Worm (Caenorhabditis elegans) whole organism, late embryonic: Measurements from ENCODE around the gene ssq-3.

Experiments used
- C08G9.2 ChIP-seq: sonication (generic microtip); optimal IDR thresholded peaks from 2 replicates; lab custom pipeline; 2016; ENCODE audit warnings: mild to moderate bottlenecking, missing genetic modification characterization, moderate library complexity, missing compliant biosample characterization
- K09A11.1 ChIP-seq: sonication (generic microtip); optimal IDR thresholded peaks from 2 replicates; lab custom pipeline; 2017; ENCODE audit warnings: antibody characterized with exemption, mild to moderate bottlenecking, missing genetic modification characterization, missing compliant biosample characterization; ENCODE audit not compliant: insufficient read depth
- T23F11.4 ChIP-seq: fragments of 200-800 bp; sonication (Bioruptor generic); optimal IDR thresholded peaks from 2 replicates; lab custom pipeline; 2018; ENCODE audit warnings: mild to moderate bottlenecking, missing genetic modification characterization, missing compliant biosample characterization
- ama-1 ChIP-seq: fragments of 150-350 bp; optimal IDR thresholded peaks from 2 replicates; lab custom pipeline; 2014
- ceh-14 ChIP-seq: sonication (generic microtip); optimal IDR thresholded peaks from 2 replicates; lab custom pipeline; 2016; ENCODE audit warnings: missing genotype, missing genetic modification characterization, missing compliant biosample characterization
- ceh-18 ChIP-seq: sonication (generic microtip); optimal IDR thresholded peaks from 2 replicates; lab custom pipeline; 2016; ENCODE audit warnings: missing genetic modification characterization, missing compliant biosample characterization
- ceh-22 ChIP-seq: sonication (generic microtip); optimal IDR thresholded peaks from 2 replicates; lab custom pipeline; 2017; ENCODE audit warnings: missing biosample characterization, missing genetic modification characterization
- ceh-24 ChIP-seq: sonication (generic microtip); optimal IDR thresholded peaks from 2 replicates; lab custom pipeline; 2016; ENCODE audit warnings: mild to moderate bottlenecking, missing genetic modification characterization, missing compliant biosample characterization
- ceh-31 ChIP-seq: sonication (generic microtip); optimal IDR thresholded peaks from 2 replicates; lab custom pipeline; 2016; ENCODE audit warnings: missing genetic modification characterization, missing compliant biosample characterization
- ceh-45 ChIP-seq: fragments of 200-800 bp; sonication (Bioruptor generic); IDR thresholded peaks from 2 replicates; pipeline ENCODE4 v1.3.6; 2022; ENCODE audit warnings: missing genetic modification reagents, missing genetic modification characterization, missing compliant biosample characterization
- ceh-48 ChIP-seq: sonication (generic microtip); optimal IDR thresholded peaks from 2 replicates; lab custom pipeline; 2016; ENCODE audit warnings: missing genetic modification characterization, inconsistent platforms, missing compliant biosample characterization
- ceh-9 ChIP-seq: sonication (generic microtip); optimal IDR thresholded peaks from 2 replicates; lab custom pipeline; 2016; ENCODE audit warnings: mild to moderate bottlenecking, missing genetic modification characterization, inconsistent platforms, missing compliant biosample characterization
- che-1 ChIP-seq: sonication (generic microtip); optimal IDR thresholded peaks from 2 replicates; lab custom pipeline; 2016; ENCODE audit warnings: mild to moderate bottlenecking, missing genetic modification characterization, missing compliant biosample characterization
- dmd-4 ChIP-seq: sonication (generic microtip); optimal IDR thresholded peaks from 2 replicates; lab custom pipeline; 2016; ENCODE audit warnings: borderline replicate concordance, missing genetic modification characterization, missing compliant biosample characterization
- dve-1 ChIP-seq: sonication (generic microtip); optimal IDR thresholded peaks from 2 replicates; lab custom pipeline; 2017; ENCODE audit warnings: antibody characterized with exemption, mild to moderate bottlenecking, missing genetic modification characterization, missing compliant biosample characterization
- elt-2 ChIP-seq: sonication (generic microtip); optimal IDR thresholded peaks from 2 replicates; lab custom pipeline; 2016; ENCODE audit warnings: missing genetic modification reagents, missing genetic modification characterization, missing compliant biosample characterization
- elt-4 ChIP-seq: sonication (generic microtip); optimal IDR thresholded peaks from 2 replicates; lab custom pipeline; 2016; ENCODE audit warnings: missing genetic modification characterization, missing compliant biosample characterization
- ets-4 ChIP-seq: sonication (generic microtip); optimal IDR thresholded peaks from 2 replicates; lab custom pipeline; 2016; ENCODE audit warnings: missing genetic modification characterization, missing compliant biosample characterization
- fax-1 ChIP-seq: sonication (generic microtip); optimal IDR thresholded peaks from 2 replicates; lab custom pipeline; 2016; ENCODE audit warnings: missing genotype, missing genetic modification characterization, missing compliant biosample characterization
- fkh-10 ChIP-seq: fragments of 150-350 bp; optimal IDR thresholded peaks from 2 replicates; lab custom pipeline; 2014; ENCODE audit warnings: missing biosample characterization, missing genetic modification reagents, missing genetic modification characterization
- fkh-6 ChIP-seq: sonication (generic microtip); optimal IDR thresholded peaks from 2 replicates; lab custom pipeline; 2016; ENCODE audit warnings: missing genetic modification characterization, missing compliant biosample characterization
- gmeb-2 ChIP-seq: sonication (generic microtip); optimal IDR thresholded peaks from 2 replicates; lab custom pipeline; 2016; ENCODE audit warnings: missing genetic modification characterization, inconsistent platforms, missing compliant biosample characterization
- hlh-13 ChIP-seq: fragments of 200-800 bp; sonication (Bioruptor generic); optimal IDR thresholded peaks from 2 replicates; lab custom pipeline; 2018; ENCODE audit warnings: mild to moderate bottlenecking, missing genetic modification characterization, missing compliant biosample characterization
- hlh-6 ChIP-seq: sonication (generic microtip); optimal IDR thresholded peaks from 2 replicates; lab custom pipeline; 2016; ENCODE audit warnings: missing genotype, missing genetic modification characterization, missing compliant biosample characterization
- lim-6 ChIP-seq: sonication (generic microtip); optimal IDR thresholded peaks from 2 replicates; lab custom pipeline; 2016; ENCODE audit warnings: missing genetic modification characterization, missing compliant biosample characterization
- nhr-11 ChIP-seq: fragments of 150-350 bp; optimal IDR thresholded peaks from 2 replicates; lab custom pipeline; 2014; ENCODE audit warnings: missing biosample characterization, missing genetic modification characterization
- nhr-232 ChIP-seq: sonication (generic microtip); optimal IDR thresholded peaks from 2 replicates; lab custom pipeline; 2016; ENCODE audit warnings: missing genetic modification characterization, missing compliant biosample characterization
- pat-9 ChIP-seq: fragments of 200-800 bp; sonication (Bioruptor generic); optimal IDR thresholded peaks from 2 replicates; lab custom pipeline; 2018; ENCODE audit warnings: mild to moderate bottlenecking, missing genetic modification characterization, moderate library complexity, missing compliant biosample characterization
- pha-2 ChIP-seq: sonication (generic microtip); optimal IDR thresholded peaks from 2 replicates; lab custom pipeline; 2017; ENCODE audit warnings: mild to moderate bottlenecking, missing genetic modification characterization, missing compliant biosample characterization
- pha-4 ChIP-seq: fragments of 150-350 bp; optimal IDR thresholded peaks from 2 replicates; lab custom pipeline; 2018; ENCODE audit warnings: missing biosample characterization, missing genetic modification reagents, missing genetic modification characterization
- pqm-1 ChIP-seq: sonication (generic microtip); optimal IDR thresholded peaks from 2 replicates; lab custom pipeline; 2016; ENCODE audit warnings: missing genetic modification characterization, missing compliant biosample characterization
- pros-1 ChIP-seq: fragments of 150-350 bp; optimal IDR thresholded peaks from 2 replicates; lab custom pipeline; 2014; ENCODE audit warnings: missing biosample characterization, missing genetic modification reagents, missing genetic modification characterization
- ref-2 ChIP-seq: sonication (generic microtip); optimal IDR thresholded peaks from 2 replicates; lab custom pipeline; 2016; ENCODE audit warnings: missing genetic modification characterization, missing compliant biosample characterization
- rnt-1 ChIP-seq: sonication (generic microtip); optimal IDR thresholded peaks from 2 replicates; lab custom pipeline; 2016; ENCODE audit warnings: missing genetic modification characterization, missing compliant biosample characterization
- sdc-2 ChIP-seq: sonication (generic microtip); optimal IDR thresholded peaks from 2 replicates; lab custom pipeline; 2016; ENCODE audit warnings: missing genotype, missing genetic modification characterization, missing compliant biosample characterization
- syd-9 ChIP-seq: sonication (generic microtip); optimal IDR thresholded peaks from 2 replicates; lab custom pipeline; 2016; ENCODE audit warnings: mild to moderate bottlenecking, missing genetic modification characterization, moderate library complexity, missing compliant biosample characterization
- ttx-3 ChIP-seq: sonication (generic microtip); optimal IDR thresholded peaks from 2 replicates; lab custom pipeline; 2016; ENCODE audit warnings: missing genetic modification reagents, missing genetic modification characterization, missing compliant biosample characterization
- unc-3 ChIP-seq, 2 experiments: fragments of 200-800 bp in 1 of 2; sonication (Bioruptor generic) in 1 of 2; sonication (generic microtip) in 1 of 2; conservative IDR thresholded peaks in 1 of 2; optimal IDR thresholded peaks in 1 of 2; 2 replicates each; pipeline versions ENCODE4 v1.3.6 to Lab custom; 2016 to 2022; ENCODE audit warnings: missing compliant biosample characterization in 2 of 2, missing genetic modification characterization in 2 of 2, missing genetic modification reagents in 1 of 2
- unc-42 ChIP-seq: sonication (generic microtip); optimal IDR thresholded peaks from 2 replicates; lab custom pipeline; 2016; ENCODE audit warnings: missing genotype, missing genetic modification characterization, missing compliant biosample characterization
- unc-55 ChIP-seq: sonication (generic microtip); optimal IDR thresholded peaks from 2 replicates; lab custom pipeline; 2017; ENCODE audit warnings: missing biosample characterization, missing genetic modification reagents, missing genetic modification characterization
- ztf-16 ChIP-seq: sonication (generic microtip); optimal IDR thresholded peaks from 2 replicates; lab custom pipeline; 2017; ENCODE audit warnings: missing genetic modification characterization, missing compliant biosample characterization

The ssq-3 gene

ce11 chrIV:7067446-7067845, 44.0 kb upstream of the ssq-3 start:
- TF ChIP-seq ceh-48 (tag; lab: Kevin White, UChicago) (no peak), ceh-9 (no peak), rnt-1 (tag; lab: Kevin White, UChicago) (no peak), T23F11.4 (GFP tag; lab: Kevin White, UChicago) (no peak), hlh-6 (no peak), pha-2 (tag; lab: Kevin White, UChicago) (no peak), syd-9 (tag; lab: Kevin White, UChicago) (no peak), C08G9.2 (no peak)

- TF ChIP-seq ttx-3 (tag; lab: Kevin White, UChicago) = no peak
- no peak for TF ChIP-seq ceh-14 (tag; lab: Kevin White, UChicago)
- TF ChIP-seq K09A11.1 = no peak
- no peak for TF ChIP-seq hlh-13 (GFP tag; lab: Kevin White, UChicago)
- TF ChIP-seq nhr-11 (tag; lab: Kevin White, UChicago) = no peak
- TF ChIP-seq fax-1 (tag; lab: Kevin White, UChicago) = no peak
- no peak for TF ChIP-seq ceh-45 (GFP tag; lab: Robert Waterston, UW)
- no peak for TF ChIP-seq pqm-1 (tag; lab: Kevin White, UChicago)
- TF ChIP-seq hlh-6 = no peak
- TF ChIP-seq ztf-16 (tag; lab: Kevin White, UChicago) = no peak
- no peak for TF ChIP-seq elt-2
- no peak for TF ChIP-seq fkh-6 (tag; lab: Kevin White, UChicago)
- no peak for TF ChIP-seq fkh-10 (GFP tag; lab: Kevin White, UChicago)
- no peak for TF ChIP-seq ceh-22
- no peak for TF ChIP-seq pha-2 (tag; lab: Kevin White, UChicago)
- TF ChIP-seq ref-2 (tag; lab: Kevin White, UChicago) = no peak
- no peak for TF ChIP-seq syd-9 (tag; lab: Kevin White, UChicago)
- no peak for TF ChIP-seq pat-9 (tag; lab: Kevin White, UChicago)
- TF ChIP-seq C08G9.2 = no peak
- no peak for TF ChIP-seq unc-3 (GFP tag; conservative IDR thresholded peaks at IDR 0.05; lab: Robert Waterston, UW)
- no peak for TF ChIP-seq unc-3 (tag; optimal IDR thresholded peaks at IDR 0.05; lab: Kevin White, UChicago)
Observed at ce11 chrIV:7072110-7072509, 39.3 kb upstream of the ssq-3 start, which contains the start of gene srg-48. Gene srg-48, plus strand, starts transcription at chrIV:7072410.

- TF ChIP-seq dve-1 (tag; lab: Kevin White, UChicago) (no peak), pat-9 (tag; lab: Kevin White, UChicago) (no peak), ceh-22 (no peak), ets-4 (no peak), hlh-6 (no peak), pqm-1 (tag; lab: Kevin White, UChicago) (no peak), sdc-2 (tag; lab: Kevin White, UChicago) (no peak), ceh-48 (tag; lab: Kevin White, UChicago) (no peak), nhr-232 (no peak), dmd-4 (tag; lab: Kevin White, UChicago) (no peak), T23F11.4 (GFP tag; lab: Kevin White, UChicago) (no peak), C08G9.2 (no peak), pha-2 (tag; lab: Kevin White, UChicago) (no peak), ama-1 (lab: Kevin White, UChicago) (no peak), hlh-13 (GFP tag; lab: Kevin White, UChicago) (no peak), unc-3 (GFP tag; conservative IDR thresholded peaks at IDR 0.05; lab: Robert Waterston, UW) (no peak), unc-3 (tag; optimal IDR thresholded peaks at IDR 0.05; lab: Kevin White, UChicago) (no peak), ceh-31 (no peak), unc-42 (tag; lab: Kevin White, UChicago) (no peak), pros-1 (no peak), ceh-18 (tag; lab: Kevin White, UChicago) (no peak)
Observed at ce11 chrIV:7075063-7075462, 36.3 kb upstream of the ssq-3 start, which contains the start of gene srg-50. Gene srg-50, minus strand, starts transcription at chrIV:7075163.

ce11 chrIV:7081214-7081613, 30.2 kb upstream of the ssq-3 start, which contains the start of gene Y43B11AR.1:
Gene Y43B11AR.1, plus strand, starts transcription at chrIV:7081514.
- no peak for TF ChIP-seq fkh-6 (tag; lab: Kevin White, UChicago)
- no peak for TF ChIP-seq ceh-24 (tag; lab: Kevin White, UChicago)
- no peak for TF ChIP-seq ceh-22
- no peak for TF ChIP-seq unc-55 (GFP tag; lab: Kevin White, UChicago)
- TF ChIP-seq pat-9 (tag; lab: Kevin White, UChicago) = no peak
- TF ChIP-seq elt-2 = no peak
- TF ChIP-seq gmeb-2 (tag; lab: Kevin White, UChicago) = no peak
- TF ChIP-seq pha-4 (tag; lab: Kevin White, UChicago) = no peak
- TF ChIP-seq elt-4 (tag; lab: Kevin White, UChicago) = no peak
- TF ChIP-seq fax-1 (tag; lab: Kevin White, UChicago) = no peak
- no peak for TF ChIP-seq K09A11.1
- no peak for TF ChIP-seq hlh-13 (GFP tag; lab: Kevin White, UChicago)
- TF ChIP-seq pqm-1 (tag; lab: Kevin White, UChicago) = no peak
- no peak for TF ChIP-seq lim-6 (tag; lab: Kevin White, UChicago)
- TF ChIP-seq ceh-45 (GFP tag; lab: Robert Waterston, UW) = no peak
- TF ChIP-seq pros-1 = no peak
- TF ChIP-seq dve-1 (tag; lab: Kevin White, UChicago) = no peak
- TF ChIP-seq syd-9 (tag; lab: Kevin White, UChicago) = no peak
- no peak for TF ChIP-seq che-1 (tag; lab: Kevin White, UChicago)
